Worm (Caenorhabditis elegans) whole organism, L2 larva: ENCODE measurements around the gene tftc-1.

ENCODE experiments used
- C34F6.9 ChIP-seq: fragments of 150-350 bp; optimal IDR thresholded peaks from 2 replicates; lab custom pipeline; 2014; ENCODE audit warnings: missing biosample characterization, missing genetic modification characterization
- F13H6.1 ChIP-seq: sonication (generic microtip); optimal IDR thresholded peaks from 2 replicates; lab custom pipeline; 2016; ENCODE audit warnings: missing genetic modification characterization, missing compliant biosample characterization
- R02D3.7 ChIP-seq: fragments of 150-350 bp; optimal IDR thresholded peaks from 2 replicates; lab custom pipeline; 2014; ENCODE audit warnings: missing biosample characterization, missing genetic modification characterization
- Y55F3AM.14 ChIP-seq: fragments of 200-800 bp; sonication (Bioruptor generic); optimal IDR thresholded peaks from 2 replicates; lab custom pipeline; 2018; ENCODE audit warnings: mild to moderate bottlenecking, missing genetic modification characterization, missing compliant biosample characterization
- ZK546.5 ChIP-seq: sonication (generic microtip); optimal IDR thresholded peaks from 2 replicates; lab custom pipeline; 2017; ENCODE audit warnings: missing biosample characterization, missing genetic modification characterization
- aly-2 ChIP-seq: fragments of 150-350 bp; optimal IDR thresholded peaks from 2 replicates; lab custom pipeline; 2014; ENCODE audit warnings: missing biosample characterization, missing genetic modification characterization
- ama-1 ChIP-seq: fragments of 150-350 bp; optimal IDR thresholded peaks from 2 replicates; lab custom pipeline; 2018; ENCODE audit warnings: inconsistent platforms
- blmp-1 ChIP-seq: sonication (generic microtip); optimal IDR thresholded peaks from 2 replicates; lab custom pipeline; 2017; ENCODE audit warnings: missing genetic modification characterization, mild to moderate bottlenecking, missing compliant biosample characterization, antibody characterized with exemption, moderate library complexity; ENCODE audit not compliant: insufficient read depth
- ceh-16 ChIP-seq: fragments of 150-350 bp; optimal IDR thresholded peaks from 2 replicates; lab custom pipeline; 2014; ENCODE audit warnings: missing biosample characterization, missing genetic modification characterization
- ceh-82 ChIP-seq: fragments of 150-350 bp; optimal IDR thresholded peaks from 2 replicates; lab custom pipeline; 2014; ENCODE audit warnings: missing biosample characterization, missing genetic modification characterization
- crh-2 ChIP-seq: sonication (generic microtip); optimal IDR thresholded peaks from 2 replicates; lab custom pipeline; 2017; ENCODE audit warnings: missing biosample characterization, missing genetic modification characterization
- egl-27 ChIP-seq: sonication (generic microtip); optimal IDR thresholded peaks from 3 replicates; lab custom pipeline; 2017; ENCODE audit warnings: missing biosample characterization, missing genetic modification reagents, missing genetic modification characterization
- elt-1 ChIP-seq: fragments of 150-350 bp; optimal IDR thresholded peaks from 2 replicates; lab custom pipeline; 2014; ENCODE audit warnings: missing biosample characterization, missing genetic modification characterization
- fos-1 ChIP-seq: fragments of 150-350 bp; optimal IDR thresholded peaks from 2 replicates; lab custom pipeline; 2014; ENCODE audit warnings: missing biosample characterization, missing genetic modification characterization
- gmeb-1 ChIP-seq: fragments of 150-350 bp; optimal IDR thresholded peaks from 2 replicates; lab custom pipeline; 2014; ENCODE audit warnings: missing biosample characterization, missing genetic modification characterization
- lin-13 ChIP-seq: fragments of 150-350 bp; optimal IDR thresholded peaks from 2 replicates; lab custom pipeline; 2014; ENCODE audit warnings: missing biosample characterization, missing genetic modification reagents, missing genetic modification characterization
- lin-39 ChIP-seq: fragments of 150-350 bp; optimal IDR thresholded peaks from 2 replicates; lab custom pipeline; 2014; ENCODE audit warnings: missing biosample characterization, missing genetic modification reagents, missing genetic modification characterization
- lsy-2 ChIP-seq, 2 experiments: fragments of 150-350 bp in 1 of 2; sonication (generic microtip) in 1 of 2; optimal IDR thresholded peaks; 2 replicates each; lab custom pipeline; 2014 to 2017; ENCODE audit warnings: missing biosample characterization in 2 of 2, missing genetic modification characterization in 2 of 2
- mab-5 ChIP-seq: fragments of 150-350 bp; optimal IDR thresholded peaks from 2 replicates; lab custom pipeline; 2014; ENCODE audit warnings: missing biosample characterization, missing genetic modification characterization
- mbf-1 ChIP-seq: sonication (generic microtip); optimal IDR thresholded peaks from 2 replicates; lab custom pipeline; 2017; ENCODE audit warnings: missing biosample characterization, missing genetic modification characterization
- mdl-1 ChIP-seq, 2 experiments: fragments of 150-350 bp in 1 of 2; sonication (generic microtip) in 1 of 2; optimal IDR thresholded peaks; 2 replicates each; lab custom pipeline; 2017; ENCODE audit warnings: missing biosample characterization in 2 of 2, missing genetic modification characterization in 2 of 2
- nhr-237 ChIP-seq: fragments of 150-350 bp; optimal IDR thresholded peaks from 2 replicates; lab custom pipeline; 2014; ENCODE audit warnings: missing biosample characterization, missing genetic modification characterization
- nhr-25 ChIP-seq: fragments of 150-350 bp; sonication (generic microtip); optimal IDR thresholded peaks from 3 replicates; lab custom pipeline; 2014; ENCODE audit warnings: missing biosample characterization, missing genetic modification characterization
- nhr-6 ChIP-seq: fragments of 150-350 bp; optimal IDR thresholded peaks from 2 replicates; lab custom pipeline; 2014; ENCODE audit warnings: missing biosample characterization, missing genetic modification characterization
- nhr-77 ChIP-seq: fragments of 150-350 bp; optimal IDR thresholded peaks from 2 replicates; lab custom pipeline; 2014; ENCODE audit warnings: missing biosample characterization, missing genetic modification characterization
- peb-1 ChIP-seq: fragments of 150-350 bp; optimal IDR thresholded peaks from 2 replicates; lab custom pipeline; 2014; ENCODE audit warnings: missing biosample characterization, missing genetic modification characterization
- sma-3 ChIP-seq: sonication (generic microtip); optimal IDR thresholded peaks from 2 replicates; lab custom pipeline; 2016; ENCODE audit warnings: missing genetic modification reagents, missing genetic modification characterization, missing compliant biosample characterization
- snpc-4 ChIP-seq: fragments of 150-350 bp; optimal IDR thresholded peaks from 2 replicates; lab custom pipeline; 2014; ENCODE audit warnings: missing biosample characterization, missing genetic modification characterization
- unc-39 ChIP-seq: fragments of 150-350 bp; optimal IDR thresholded peaks from 2 replicates; lab custom pipeline; 2014; ENCODE audit warnings: missing biosample characterization, missing genetic modification characterization
- unc-55 ChIP-seq: fragments of 150-350 bp; sonication (generic microtip); optimal IDR thresholded peaks from 3 replicates; lab custom pipeline; 2014; ENCODE audit warnings: missing biosample characterization, missing genetic modification reagents, missing genetic modification characterization
- zag-1 ChIP-seq: fragments of 150-350 bp; optimal IDR thresholded peaks from 2 replicates; lab custom pipeline; 2014; ENCODE audit warnings: missing biosample characterization, missing genetic modification characterization
- ztf-1 ChIP-seq: fragments of 200-800 bp; sonication (Bioruptor generic); conservative IDR thresholded peaks from 2 replicates; pipeline ENCODE4 v1.3.6; 2022; ENCODE audit warnings: missing genetic modification characterization, missing compliant biosample characterization
- ztf-11 ChIP-seq: sonication (generic microtip); optimal IDR thresholded peaks from 2 replicates; lab custom pipeline; 2017; ENCODE audit warnings: missing biosample characterization, missing genetic modification characterization

The tftc-1 gene

ce11 chrIV:2307374-2307773 is 41.7 kb upstream of the tftc-1 start:
- no peak for TF ChIP-seq lin-39 (tag; lab: Kevin White, UChicago)
- TF ChIP-seq blmp-1 (tag; lab: Kevin White, UChicago): no peak
- no peak for TF ChIP-seq unc-55 (GFP tag; lab: Kevin White, UChicago)
- TF ChIP-seq mab-5 (tag; lab: Kevin White, UChicago): no peak
- no peak for TF ChIP-seq ama-1
- TF ChIP-seq elt-1 (tag; lab: Kevin White, UChicago): no peak
- no peak for TF ChIP-seq zag-1 (tag; lab: Kevin White, UChicago)
- no peak for TF ChIP-seq gmeb-1 (tag; lab: Kevin White, UChicago)
- TF ChIP-seq nhr-237 (tag; lab: Kevin White, UChicago): no peak
- TF ChIP-seq ztf-1 (GFP tag; lab: Robert Waterston, UW): no peak
- TF ChIP-seq aly-2: no peak
- no peak for TF ChIP-seq peb-1 (tag; lab: Kevin White, UChicago)
- TF ChIP-seq lin-13 (GFP tag; lab: Kevin White, UChicago): no peak
- TF ChIP-seq lsy-2 (tag; optimal IDR thresholded peaks at IDR 0.05; lab: Kevin White, UChicago): no peak
- no peak for TF ChIP-seq egl-27 (tag; lab: Kevin White, UChicago)
- TF ChIP-seq sma-3 (GFP tag; lab: Kevin White, UChicago): no peak

ce11 chrIV:2308203-2308602 is 40.9 kb upstream of the tftc-1 start:
- TF ChIP-seq ama-1: no peak
- no peak for TF ChIP-seq nhr-77 (tag; lab: Kevin White, UChicago)
- no peak for TF ChIP-seq nhr-237 (tag; lab: Kevin White, UChicago)
- TF ChIP-seq gmeb-1 (tag; lab: Kevin White, UChicago): no peak
- TF ChIP-seq ceh-82 (tag; lab: Kevin White, UChicago): no peak
- TF ChIP-seq unc-55 (GFP tag; lab: Kevin White, UChicago): no peak
- TF ChIP-seq mdl-1 (tag; optimal IDR thresholded peaks at IDR 0.05; lab: Kevin White, UChicago): no peak
- no peak for TF ChIP-seq nhr-6
- TF ChIP-seq ztf-11: no peak
- TF ChIP-seq R02D3.7 (tag; lab: Kevin White, UChicago): no peak
- TF ChIP-seq lin-13 (GFP tag; lab: Kevin White, UChicago): no peak
- no peak for TF ChIP-seq nhr-25 (tag; lab: Kevin White, UChicago)

- no peak for TF ChIP-seq mbf-1 (tag; lab: Kevin White, UChicago)
- no peak for TF ChIP-seq aly-2
- no peak for TF ChIP-seq unc-39 (tag; lab: Kevin White, UChicago)
- TF ChIP-seq Y55F3AM.14 (GFP tag; lab: Kevin White, UChicago): no peak
- no peak for TF ChIP-seq nhr-237 (tag; lab: Kevin White, UChicago)
- TF ChIP-seq zag-1 (tag; lab: Kevin White, UChicago): no peak
- no peak for TF ChIP-seq F13H6.1 (tag; lab: Kevin White, UChicago)
- no peak for TF ChIP-seq mdl-1 (tag; optimal IDR thresholded peaks at IDR 0.05; lab: Kevin White, UChicago)
- no peak for TF ChIP-seq lin-39 (tag; lab: Kevin White, UChicago)
- no peak for TF ChIP-seq ztf-1 (GFP tag; lab: Robert Waterston, UW)
- no peak for TF ChIP-seq snpc-4
- no peak for TF ChIP-seq elt-1 (tag; lab: Kevin White, UChicago)
- no peak for TF ChIP-seq R02D3.7 (tag; lab: Kevin White, UChicago)
- TF ChIP-seq C34F6.9: no peak
- no peak for TF ChIP-seq unc-55 (GFP tag; lab: Kevin White, UChicago)
- no peak for TF ChIP-seq nhr-77 (tag; lab: Kevin White, UChicago)
- TF ChIP-seq ZK546.5 (tag; lab: Kevin White, UChicago): no peak
- no peak for TF ChIP-seq fos-1 (tag; lab: Kevin White, UChicago)
- no peak for TF ChIP-seq ceh-16 (tag; lab: Kevin White, UChicago)
Observed at ce11 chrIV:2311554-2311953, 37.5 kb upstream of the tftc-1 start.

- TF ChIP-seq crh-2 (tag; lab: Kevin White, UChicago) (no peak), unc-55 (GFP tag; lab: Kevin White, UChicago) (peak; percentile 4), ama-1 (peak; percentile 57)
- TF ChIP-seq, all 48 proteins: peak for 2
Observed at ce11 chrIV:2313721-2314683, 35.1 kb upstream of the tftc-1 start, which contains the start of gene vha-11. Gene vha-11 (minus strand): TSS chrIV:2314567.
